ENCODE assay signal across 2 fruit fly cellular contexts in the genomic region with DNA sequence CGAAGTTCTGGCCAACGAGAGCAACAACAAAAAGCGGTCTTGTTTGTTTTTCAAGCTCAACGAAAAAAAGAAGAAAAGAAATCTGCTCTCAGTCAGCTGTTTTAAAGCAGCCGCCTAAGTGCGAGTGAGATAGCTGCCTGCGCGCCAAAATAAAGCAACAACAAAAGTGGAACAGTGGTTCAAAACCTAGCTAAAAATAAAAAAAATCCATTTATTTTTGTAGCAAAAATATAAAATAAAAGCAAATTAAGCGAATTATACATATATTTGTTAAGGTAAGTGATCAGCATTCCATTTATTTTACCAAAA.
TF ChIP-seq lines count a peak whose summit lies in the region.

No protein-coding gene starts in this region.

TF ChIP-seq in whole organism, embryonic, 481 proteins besides CTCF, POLR2A, EP300 and RAD21 (continued from another document):
- peak; percentile 60 for TF ChIP-seq sd (tag; optimal IDR thresholded peaks at IDR 0.05; lab: Kevin White, UChicago)
- TF ChIP-seq seq (GFP tag; IDR thresholded peaks at IDR 0.05; lab: Robert Waterston, UW): no peak
- peak; percentile 80; the same call in 1 of the 3 replicates for TF ChIP-seq CG34422 (GFP tag; IDR thresholded peaks at IDR 0.05; lab: Robert Waterston, UW)
- TF ChIP-seq CG11696 (GFP tag; IDR thresholded peaks at IDR 0.05; lab: Robert Waterston, UW): no peak
- peak; percentile 21; the same call in 1 of the 2 replicates for TF ChIP-seq MBD-R2 (GFP tag; IDR thresholded peaks at IDR 0.05; lab: Robert Waterston, UW)
- peak; percentile 52; the same call in 2 of the 3 replicates for TF ChIP-seq row (GFP tag; IDR thresholded peaks at IDR 0.05; lab: Robert Waterston, UW)
- peak; percentile 19 for TF ChIP-seq CG2120 (GFP tag; optimal IDR thresholded peaks at IDR 0.05; lab: Kevin White, UChicago)
- TF ChIP-seq CG17568 (GFP tag; optimal IDR thresholded peaks at IDR 0.05; lab: Kevin White, UChicago): peak; percentile 5
- TF ChIP-seq CG15269 (tag; optimal IDR thresholded peaks at IDR 0.05; lab: Kevin White, UChicago): peak; percentile 30
- TF ChIP-seq ranshi (GFP tag; IDR thresholded peaks at IDR 0.05; lab: Robert Waterston, UW): peak; percentile 16; the same call in 1 of the 2 replicates
- peak; percentile 4 for TF ChIP-seq bcd (GFP tag; optimal IDR thresholded peaks at IDR 0.05; lab: Kevin White, UChicago)
- no peak for TF ChIP-seq lov (optimal IDR thresholded peaks at IDR 0.05; lab: Kevin White, UChicago)
- no peak for TF ChIP-seq lov (GFP tag; IDR thresholded peaks at IDR 0.05; lab: Robert Waterston, UW)
- no peak for TF ChIP-seq CG6791 (GFP tag; IDR thresholded peaks at IDR 0.05; lab: Robert Waterston, UW; ENCODE audit: partially characterized antibody)
- no peak for TF ChIP-seq CG32772 (GFP tag; IDR thresholded peaks at IDR 0.05; lab: Robert Waterston, UW)
- TF ChIP-seq CG2129 (GFP tag; IDR thresholded peaks at IDR 0.05; lab: Robert Waterston, UW; ENCODE audit: partially characterized antibody): no peak
- TF ChIP-seq sens (GFP tag; lab: Kevin White, UChicago): peak; percentile 50
- peak; percentile 9 for TF ChIP-seq CG8388 (GFP tag; optimal IDR thresholded peaks at IDR 0.05; lab: Kevin White, UChicago)
- no peak; the same call in 1 of the 2 replicates for TF ChIP-seq CG13287 (GFP tag; IDR thresholded peaks at IDR 0.05; lab: Robert Waterston, UW; ENCODE audit: partially characterized antibody)
- TF ChIP-seq dysf (GFP tag; IDR thresholded peaks at IDR 0.05; lab: Robert Waterston, UW): 0 out of 3 replicates have a peak, but pooled peaks have one; percentile 13
- peak in 1 of 2 experiments; percentile 42 for TF ChIP-seq Eip74EF (GFP tag; optimal IDR thresholded peaks at IDR 0.05; lab: Kevin White, UChicago)
- TF ChIP-seq Jarid2 (GFP tag; optimal IDR thresholded peaks at IDR 0.05; lab: Kevin White, UChicago): peak; percentile 7
- no peak for TF ChIP-seq danr (GFP tag; IDR thresholded peaks at IDR 0.05; lab: Robert Waterston, UW)
- TF ChIP-seq CG3163 (GFP tag; optimal IDR thresholded peaks at IDR 0.05; lab: Kevin White, UChicago): no peak
- peak; percentile 26; the same call in 1 of the 2 replicates for TF ChIP-seq Adf1 (GFP tag; IDR thresholded peaks at IDR 0.05; lab: Robert Waterston, UW)
- 0 out of 3 replicates have a peak, but pooled peaks have one; percentile 51 for TF ChIP-seq CG11695 (GFP tag; IDR thresholded peaks at IDR 0.05; lab: Robert Waterston, UW)
- peak; percentile 49 for TF ChIP-seq CG4282 (GFP tag; optimal IDR thresholded peaks at IDR 0.05; lab: Kevin White, UChicago)
- TF ChIP-seq vvl (GFP tag; IDR thresholded peaks at IDR 0.05; lab: Robert Waterston, UW): peak; percentile 27; the same call in 1 of the 2 replicates
- TF ChIP-seq scrt (GFP tag; optimal IDR thresholded peaks at IDR 0.05; lab: Kevin White, UChicago): peak; percentile 33
- no peak for TF ChIP-seq cato (GFP tag; optimal IDR thresholded peaks at IDR 0.05; lab: Kevin White, UChicago; ENCODE audit: borderline replicate concordance)
- TF ChIP-seq sr (GFP tag; IDR thresholded peaks at IDR 0.05; lab: Robert Waterston, UW): no peak
- peak; percentile 32 for TF ChIP-seq PHDP (tag; optimal IDR thresholded peaks at IDR 0.05; lab: Kevin White, UChicago)
- TF ChIP-seq grau (tag; optimal IDR thresholded peaks at IDR 0.05; lab: Kevin White, UChicago): peak; percentile 13
- TF ChIP-seq caup (GFP tag; optimal IDR thresholded peaks at IDR 0.05; lab: Kevin White, UChicago; ENCODE audit: severe bottlenecking): peak; percentile 3
- TF ChIP-seq Blimp-1 (GFP tag; optimal IDR thresholded peaks at IDR 0.05; lab: Kevin White, UChicago): peak; percentile 16
- TF ChIP-seq slou (GFP tag; optimal IDR thresholded peaks at IDR 0.05; lab: Kevin White, UChicago): no peak
- peak; percentile 43 for TF ChIP-seq gem (tag; optimal IDR thresholded peaks at IDR 0.05; lab: Kevin White, UChicago)
- TF ChIP-seq D19A (tag; optimal IDR thresholded peaks at IDR 0.05; lab: Kevin White, UChicago): peak; percentile 31
- peak; percentile 36 to 90 for TF ChIP-seq crp (GFP tag; optimal IDR thresholded peaks at IDR 0.05; lab: Kevin White, UChicago)
- TF ChIP-seq E2f2 (GFP tag; IDR thresholded peaks at IDR 0.05; lab: Robert Waterston, UW): peak; percentile 62
- peak; percentile 51 for TF ChIP-seq CG17385 (GFP tag; optimal IDR thresholded peaks at IDR 0.05; lab: Kevin White, UChicago)
- TF ChIP-seq CG17829 (tag; optimal IDR thresholded peaks at IDR 0.05; lab: Kevin White, UChicago): peak; percentile 15
- TF ChIP-seq kni (GFP tag; optimal IDR thresholded peaks at IDR 0.05; lab: Kevin White, UChicago): no peak
- peak; percentile 68 for TF ChIP-seq lbe (GFP tag; optimal IDR thresholded peaks at IDR 0.05; lab: Kevin White, UChicago)
- TF ChIP-seq yki (optimal IDR thresholded peaks at IDR 0.05; lab: Kevin White, UChicago): no peak
- TF ChIP-seq CG9727 (GFP tag; optimal IDR thresholded peaks at IDR 0.05; lab: Kevin White, UChicago): peak; percentile 28
- peak in 1 of 2 experiments; percentile 23 for TF ChIP-seq Hr51 (GFP tag; optimal IDR thresholded peaks at IDR 0.05; lab: Kevin White, UChicago)
- peak; percentile 27 for TF ChIP-seq CG2678 (tag; optimal IDR thresholded peaks at IDR 0.05; lab: Kevin White, UChicago)
- peak; percentile 20; the same call in 1 of the 2 replicates for TF ChIP-seq slbo (GFP tag; IDR thresholded peaks at IDR 0.05; lab: Robert Waterston, UW)
- TF ChIP-seq dmrt99B (tag; optimal IDR thresholded peaks at IDR 0.05; lab: Kevin White, UChicago): peak; percentile 24
- peak; percentile 14 for TF ChIP-seq lab (GFP tag; optimal IDR thresholded peaks at IDR 0.05; lab: Kevin White, UChicago)
- TF ChIP-seq wor (GFP tag; IDR thresholded peaks at IDR 0.05; lab: Robert Waterston, UW): no peak
TF ChIP-seq in whole organism, embryonic: peak in this region for 62.

TF ChIP-seq in whole organism, prepupa, 60 proteins besides CTCF, POLR2A, EP300 and RAD21 (continued from another document):
- TF ChIP-seq topi (GFP tag; optimal IDR thresholded peaks at IDR 0.05; lab: Kevin White, UChicago): peak; percentile 71
- peak; percentile 90 for TF ChIP-seq CG15336 (GFP tag; IDR thresholded peaks at IDR 0.05; lab: Robert Waterston, UW)
- peak; percentile 42 for TF ChIP-seq Hr39 (GFP tag; optimal IDR thresholded peaks at IDR 0.05; lab: Kevin White, UChicago)
- TF ChIP-seq CG1621 (tag; optimal IDR thresholded peaks at IDR 0.05; lab: Kevin White, UChicago): peak; percentile 98
- TF ChIP-seq Gug (GFP tag; IDR thresholded peaks at IDR 0.05; lab: Robert Waterston, UW): peak; percentile 75
- TF ChIP-seq Sox102F (GFP tag; optimal IDR thresholded peaks at IDR 0.05; lab: Kevin White, UChicago): peak; percentile 86
- TF ChIP-seq CG11294 (GFP tag; IDR thresholded peaks at IDR 0.05; lab: Robert Waterston, UW): no peak; the same call in 1 of the 2 replicates
- TF ChIP-seq Hr38 (GFP tag; optimal IDR thresholded peaks at IDR 0.05; lab: Kevin White, UChicago): no peak
- TF ChIP-seq ss (GFP tag; optimal IDR thresholded peaks at IDR 0.05; lab: Kevin White, UChicago): peak; percentile 99
TF ChIP-seq in whole organism, prepupa: peak in this region for 56.
